Fruit fly (Drosophila melanogaster) whole organism, embryonic: ENCODE results near the gene MED18.

Experiments
- Awh ChIP-seq: fragments of 200-800 bp; sonication (Bioruptor generic); IDR thresholded peaks from 2 replicates; pipeline ENCODE4, ENCODE4 v1.3.6; 2022; ENCODE audit warnings: missing biosample characterization, missing genetic modification characterization
- Bdp1 ChIP-seq: fragments of 200-800 bp; sonication (Bioruptor generic); optimal IDR thresholded peaks from 3 replicates; lab custom pipeline; 2016; ENCODE audit warnings: missing biosample characterization, missing genetic modification characterization
- Blimp-1 ChIP-seq: fragments of 200-800 bp; sonication (Bioruptor generic); optimal IDR thresholded peaks from 3 replicates; lab custom pipeline; 2018; ENCODE audit warnings: missing biosample characterization, missing genetic modification characterization, mild to moderate bottlenecking, moderate library complexity, missing genetic modification reagents
- CG11247 ChIP-seq: fragments of 200-800 bp; sonication (Bioruptor generic); IDR thresholded peaks from 2 replicates; pipeline ENCODE4 v1.3.6; 2022; ENCODE audit warnings: missing biosample characterization, missing genetic modification characterization
- CG11560 ChIP-seq: fragments of 200-800 bp; sonication (Bioruptor generic); IDR thresholded peaks from 3 replicates; pipeline ENCODE4 v1.3.6; 2022; ENCODE audit warnings: missing biosample characterization, missing genetic modification characterization
- CG12155 ChIP-seq: fragments of 200-800 bp; sonication (Bioruptor generic); optimal IDR thresholded peaks from 3 replicates; lab custom pipeline; 2016; ENCODE audit warnings: missing biosample characterization, missing genetic modification characterization
- CG12236 ChIP-seq: fragments of 200-800 bp; sonication (Bioruptor generic); optimal IDR thresholded peaks from 2 replicates; lab custom pipeline; 2016; ENCODE audit warnings: missing biosample characterization, missing genetic modification characterization
- CG12744 ChIP-seq: fragments of 200-800 bp; sonication (Bioruptor generic); optimal IDR thresholded peaks from 2 replicates; lab custom pipeline; 2016; ENCODE audit warnings: missing biosample characterization, missing genetic modification characterization
- CG13287 ChIP-seq: fragments of 200-800 bp; sonication (Bioruptor generic); IDR thresholded peaks from 2 replicates; pipeline ENCODE4 v1.3.6; 2022; ENCODE audit warnings: missing biosample characterization, missing genetic modification characterization; ENCODE audit not compliant: partially characterized antibody
- CG14050 ChIP-seq: fragments of 200-800 bp; sonication (Bioruptor generic); IDR thresholded peaks from 3 replicates; pipeline ENCODE4 v1.3.6; 2022; ENCODE audit warnings: missing biosample characterization, missing genetic modification characterization
- CG15601 ChIP-seq: fragments of 200-800 bp; sonication (Bioruptor generic); optimal IDR thresholded peaks from 3 replicates; lab custom pipeline; 2019; ENCODE audit warnings: missing biosample characterization, mild to moderate bottlenecking, missing genetic modification characterization, moderate library complexity
- CG16813 ChIP-seq: fragments of 200-800 bp; sonication (Bioruptor generic); IDR thresholded peaks from 3 replicates; pipeline ENCODE4 v1.3.6; 2022; ENCODE audit warnings: missing biosample characterization, missing genetic modification characterization; ENCODE audit not compliant: partially characterized antibody
- CG1792 ChIP-seq: fragments of 200-800 bp; sonication (Bioruptor generic); optimal IDR thresholded peaks from 2 replicates; lab custom pipeline; 2016; ENCODE audit warnings: missing biosample characterization, missing genetic modification characterization
- CG18599 ChIP-seq: fragments of 200-800 bp; sonication (Bioruptor generic); optimal IDR thresholded peaks from 3 replicates; lab custom pipeline; 2017; ENCODE audit warnings: missing biosample characterization, missing genetic modification characterization, mild to moderate bottlenecking, moderate library complexity, missing genetic modification reagents
- CG2129 ChIP-seq: fragments of 200-800 bp; sonication (Bioruptor generic); IDR thresholded peaks from 2 replicates; pipeline ENCODE4 v1.3.6; 2022; ENCODE audit warnings: missing biosample characterization, missing genetic modification characterization; ENCODE audit not compliant: partially characterized antibody
- CG4854 ChIP-seq: fragments of 200-800 bp; sonication (Bioruptor generic); optimal IDR thresholded peaks from 2 replicates; lab custom pipeline; 2016; ENCODE audit warnings: missing biosample characterization, missing genetic modification characterization, inconsistent platforms
- CG6272 ChIP-seq: fragments of 200-800 bp; sonication (Bioruptor generic); IDR thresholded peaks from 2 replicates; pipeline ENCODE4 v1.3.6; 2022; ENCODE audit warnings: missing biosample characterization, missing genetic modification characterization
- CG8924 ChIP-seq: fragments of 200-800 bp; optimal IDR thresholded peaks from 3 replicates; lab custom pipeline; 2019; ENCODE audit warnings: missing biosample characterization, mild to moderate bottlenecking, missing genetic modification characterization, moderate library complexity
- HLH3B ChIP-seq: fragments of 200-800 bp; sonication (Bioruptor generic); IDR thresholded peaks from 2 replicates; pipeline ENCODE4 v1.3.6; 2022; ENCODE audit warnings: missing biosample characterization, missing genetic modification characterization
- Hr78 ChIP-seq, 2 experiments: fragments of 200-800 bp in 1 of 2; fragments of >200 bp in 1 of 2; sonication (Bioruptor generic) in 1 of 2; optimal IDR thresholded peaks; 2 replicates each; lab custom pipeline; 2017 to 2019; ENCODE audit warnings: missing biosample characterization in 2 of 2, missing genetic modification characterization in 2 of 2, mild to moderate bottlenecking in 1 of 2, moderate library complexity in 1 of 2
- Med ChIP-seq: fragments of 200-800 bp; sonication (Bioruptor generic); peaks from one replicate; lab custom pipeline; 2016; ENCODE audit warnings: missing biosample characterization, missing genetic modification characterization, mild to moderate bottlenecking, inconsistent platforms, moderate library complexity
- Myb ChIP-seq: fragments of 200-800 bp; sonication (Bioruptor generic); optimal IDR thresholded peaks from 2 replicates; lab custom pipeline; 2016; ENCODE audit warnings: missing biosample characterization, missing genetic modification characterization
- Side ChIP-seq: fragments of 200-800 bp; sonication (Bioruptor generic); optimal IDR thresholded peaks from 2 replicates; lab custom pipeline; 2016; ENCODE audit warnings: missing biosample characterization, missing genetic modification characterization
- Tbp ChIP-seq: fragments of >200 bp; optimal IDR thresholded peaks from 2 replicates; lab custom pipeline; 2018; ENCODE audit warnings: missing biosample characterization, missing genetic modification characterization
- Trl ChIP-seq, 3 experiments: fragments of >200 bp in 2 of 3; fragments of 200-800 bp in 1 of 3; sonication (Bioruptor generic) in 1 of 3; optimal IDR thresholded peaks; 2 replicates in 1 of 3; 3 replicates in 2 of 3; lab custom pipeline; 2016 to 2017; ENCODE audit warnings: missing biosample characterization in 1 of 3, missing genetic modification characterization in 1 of 3
- Usf ChIP-seq: fragments of 200-800 bp; sonication (Bioruptor generic); optimal IDR thresholded peaks from 2 replicates; lab custom pipeline; 2017; ENCODE audit warnings: missing genotype, missing biosample characterization, missing genetic modification characterization
- abd-A ChIP-seq: fragments of 200-800 bp; sonication (Bioruptor generic); optimal IDR thresholded peaks from 3 replicates; lab custom pipeline; 2019; ENCODE audit warnings: missing biosample characterization, mild to moderate bottlenecking, missing genetic modification characterization, moderate library complexity
- amos ChIP-seq: fragments of 200-800 bp; sonication (Bioruptor generic); IDR thresholded peaks from 2 replicates; pipeline ENCODE4 v1.3.6; 2022; ENCODE audit warnings: missing biosample characterization, missing genetic modification characterization; ENCODE audit not compliant: partially characterized antibody
- ap ChIP-seq: fragments of 200-800 bp; sonication (Bioruptor generic); IDR thresholded peaks from 2 replicates; pipeline ENCODE4 v1.3.6; 2022; ENCODE audit warnings: missing biosample characterization, missing genetic modification characterization
- ara ChIP-seq: fragments of 200-800 bp; sonication (Bioruptor generic); IDR thresholded peaks from 2 replicates; pipeline ENCODE4 v1.3.6; 2022; ENCODE audit warnings: missing biosample characterization, missing genetic modification characterization
- bcd ChIP-seq: fragments of 200-800 bp; sonication (Bioruptor generic); optimal IDR thresholded peaks from 2 replicates; lab custom pipeline; 2017; ENCODE audit warnings: missing biosample characterization, mild to moderate bottlenecking, missing genetic modification characterization
- bowl ChIP-seq: fragments of 200-800 bp; sonication (Bioruptor generic); IDR thresholded peaks from 2 replicates; pipeline ENCODE4 v1.3.6; 2022; ENCODE audit warnings: missing biosample characterization, missing genetic modification characterization
- caup ChIP-seq: fragments of 200-800 bp; sonication (Bioruptor generic); optimal IDR thresholded peaks from 3 replicates; lab custom pipeline; 2017; ENCODE audit warnings: missing biosample characterization, mild to moderate bottlenecking, missing genetic modification characterization, moderate library complexity; ENCODE audit not compliant: severe bottlenecking
- crol ChIP-seq: fragments of 200-800 bp; sonication (Bioruptor generic); IDR thresholded peaks from 2 replicates; pipeline ENCODE4 v1.3.6; 2022; ENCODE audit warnings: missing biosample characterization, missing genetic modification characterization
- danr ChIP-seq: fragments of 200-800 bp; sonication (Bioruptor generic); IDR thresholded peaks from 2 replicates; pipeline ENCODE4 v1.3.6; 2022; ENCODE audit warnings: missing biosample characterization, missing genetic modification characterization
- esg ChIP-seq: fragments of 200-800 bp; sonication (Bioruptor generic); conservative IDR thresholded peaks from 2 replicates; pipeline ENCODE4 v1.3.6; 2022; ENCODE audit warnings: missing biosample characterization, missing genetic modification characterization
- eyg ChIP-seq: fragments of 200-800 bp; sonication (Bioruptor generic); optimal IDR thresholded peaks from 3 replicates; lab custom pipeline; 2016; ENCODE audit warnings: missing biosample characterization, missing genetic modification characterization
- her ChIP-seq: fragments of 200-800 bp; sonication (Bioruptor generic); optimal IDR thresholded peaks from 2 replicates; lab custom pipeline; 2016; ENCODE audit warnings: missing biosample characterization, missing genetic modification characterization
- lab ChIP-seq: fragments of 200-800 bp; sonication (Bioruptor generic); optimal IDR thresholded peaks from 3 replicates; lab custom pipeline; 2017; ENCODE audit warnings: missing biosample characterization, missing genetic modification characterization, mild to moderate bottlenecking, moderate library complexity, missing genetic modification reagents
- mam ChIP-seq: fragments of 200-800 bp; sonication (Bioruptor generic); optimal IDR thresholded peaks from 3 replicates; lab custom pipeline; 2016; ENCODE audit warnings: missing biosample characterization, missing genetic modification characterization
- nom ChIP-seq: fragments of 200-800 bp; sonication (Bioruptor generic); optimal IDR thresholded peaks from 2 replicates; lab custom pipeline; 2017; ENCODE audit warnings: missing biosample characterization, missing genetic modification characterization, mild to moderate bottlenecking, moderate library complexity, missing genetic modification reagents
- p53 ChIP-seq: fragments of 200-800 bp; sonication (Bioruptor generic); optimal IDR thresholded peaks from 2 replicates; lab custom pipeline; 2016; ENCODE audit warnings: missing biosample characterization, missing genetic modification characterization
- pb ChIP-seq: fragments of 200-800 bp; sonication (Bioruptor generic); optimal IDR thresholded peaks from 3 replicates; lab custom pipeline; 2016; ENCODE audit warnings: missing biosample characterization, missing genetic modification characterization
- pfk ChIP-seq: fragments of 200-800 bp; sonication (Bioruptor generic); optimal IDR thresholded peaks from 2 replicates; lab custom pipeline; 2018; ENCODE audit warnings: missing biosample characterization, mild to moderate bottlenecking, missing genetic modification characterization, moderate library complexity
- scrt ChIP-seq: fragments of 200-800 bp; sonication (Bioruptor generic); optimal IDR thresholded peaks from 2 replicates; lab custom pipeline; 2018; ENCODE audit warnings: missing biosample characterization, mild to moderate bottlenecking, missing genetic modification characterization, moderate library complexity
- twi ChIP-seq: fragments of 200-800 bp; optimal IDR thresholded peaks from 2 replicates; lab custom pipeline; 2019; ENCODE audit warnings: missing biosample characterization, mild to moderate bottlenecking, missing genetic modification characterization, moderate library complexity
- vvl ChIP-seq: fragments of 200-800 bp; sonication (Bioruptor generic); IDR thresholded peaks from 2 replicates; pipeline ENCODE4 v1.3.6; 2022; ENCODE audit warnings: missing biosample characterization, missing genetic modification characterization
- wdn ChIP-seq: fragments of 200-800 bp; sonication (Bioruptor generic); IDR thresholded peaks from 2 replicates; pipeline ENCODE4 v1.3.6; 2022; ENCODE audit warnings: missing biosample characterization, missing genetic modification characterization
- zfh1 ChIP-seq: fragments of 200-800 bp; sonication (Bioruptor generic); IDR thresholded peaks from 3 replicates; pipeline ENCODE4 v1.3.6; 2022; ENCODE audit warnings: missing biosample characterization, missing genetic modification characterization

Gene MED18

dm6 chrX:1879606-1880110 lies 13.9 kb downstream of the MED18 start, which contains the start of gene CG14818 (continued):
- no peak for TF ChIP-seq twi (tag; lab: Kevin White, UChicago)
- peak; percentile 95 for TF ChIP-seq Med
- TF ChIP-seq bcd: peak; percentile 48
- peak; percentile 47 for TF ChIP-seq Myb (GFP tag; lab: Kevin White, UChicago)
- no peak for TF ChIP-seq p53 (GFP tag; lab: Kevin White, UChicago)
- peak; percentile 36 for TF ChIP-seq her
- peak; percentile 38; the same call in 1 of the 2 replicates for TF ChIP-seq bowl (GFP tag; lab: Robert Waterston, UW)
- TF ChIP-seq CG1792 (GFP tag; lab: Kevin White, UChicago): peak; percentile 27
- peak; percentile 19 for TF ChIP-seq eyg (GFP tag; lab: Kevin White, UChicago)
- peak; percentile 29; the same call in 1 of the 2 replicates for TF ChIP-seq ara (GFP tag; lab: Robert Waterston, UW)
- TF ChIP-seq caup (GFP tag; lab: Kevin White, UChicago): peak; percentile 72
- TF ChIP-seq pfk (GFP tag; lab: Kevin White, UChicago): no peak
- no peak for TF ChIP-seq CG11560 (tag; lab: Robert Waterston, UW)
- TF ChIP-seq abd-A (tag; lab: Kevin White, UChicago): no peak
- peak; percentile 67 for TF ChIP-seq CG18599 (GFP tag; lab: Kevin White, UChicago)
- peak; percentile 63 for TF ChIP-seq Side (GFP tag; lab: Kevin White, UChicago)
- peak; percentile 74 for TF ChIP-seq vvl
- TF ChIP-seq CG16813: peak; percentile 88
- peak; percentile 71 for TF ChIP-seq lab
- no peak for TF ChIP-seq CG11247 (GFP tag; lab: Robert Waterston, UW)
- TF ChIP-seq CG12744 (GFP tag; lab: Kevin White, UChicago): no peak
- TF ChIP-seq nom (GFP tag; lab: Kevin White, UChicago): no peak
- peak; percentile 9 for TF ChIP-seq Usf (GFP tag; lab: Kevin White, UChicago)
- TF ChIP-seq esg (GFP tag; lab: Robert Waterston, UW): peak; percentile 31; the same call in 1 of the 2 replicates
- peak; percentile 47 for TF ChIP-seq Bdp1 (GFP tag; lab: Kevin White, UChicago)
- TF ChIP-seq CG4854 (GFP tag; lab: Kevin White, UChicago): no peak
- TF ChIP-seq CG8924 (tag; lab: Kevin White, UChicago): peak; percentile 6
- TF ChIP-seq Hr78 (GFP tag; optimal IDR thresholded peaks at IDR 0.05; lab: Kevin White, UChicago): peak in 1 of 2 experiments; percentile 62
- peak; percentile 38; the same call in 1 of the 2 replicates for TF ChIP-seq danr (GFP tag; lab: Robert Waterston, UW)
- TF ChIP-seq wdn (GFP tag; lab: Robert Waterston, UW): no peak
- TF ChIP-seq CG12236 (GFP tag; lab: Kevin White, UChicago): peak; percentile 39
- peak; percentile 50 for TF ChIP-seq CG6272 (GFP tag; lab: Robert Waterston, UW)
- no peak for TF ChIP-seq Trl (optimal IDR thresholded peaks at IDR 0.05; lab: Kevin White, UChicago)
- peak; percentile 69 for TF ChIP-seq Trl (GFP tag; optimal IDR thresholded peaks at IDR 0.05; lab: Kevin White, UChicago)
- TF ChIP-seq CG2129 (GFP tag; lab: Robert Waterston, UW): peak; percentile 87
- TF ChIP-seq Tbp (GFP tag; lab: Kevin White, UChicago): no peak
- no peak for TF ChIP-seq Awh (GFP tag; lab: Robert Waterston, UW)
- TF ChIP-seq CG12155 (GFP tag; lab: Kevin White, UChicago): peak; percentile 65
- no peak for TF ChIP-seq crol (GFP tag; lab: Robert Waterston, UW)
- TF ChIP-seq HLH3B (GFP tag; lab: Robert Waterston, UW): peak; percentile 66
- peak; percentile 78 for TF ChIP-seq amos (GFP tag; lab: Robert Waterston, UW)
- no peak for TF ChIP-seq scrt
- TF ChIP-seq CG14050 (GFP tag; lab: Robert Waterston, UW): no peak
- peak; percentile 81 for TF ChIP-seq mam
- peak; percentile 15 for TF ChIP-seq CG15601
- peak; percentile 87 for TF ChIP-seq CG13287 (GFP tag; lab: Robert Waterston, UW)
- 0 out of 2 replicates have a peak, but pooled peaks have one; percentile 9 for TF ChIP-seq ap (GFP tag; lab: Robert Waterston, UW)
- TF ChIP-seq pb (GFP tag; lab: Kevin White, UChicago): peak; percentile 7
- TF ChIP-seq Blimp-1 (GFP tag; lab: Kevin White, UChicago): no peak
- TF ChIP-seq zfh1 (GFP tag; lab: Robert Waterston, UW): peak; percentile 77; the same call in 2 of the 3 replicates
